Fruit fly (Drosophila melanogaster) whole organism, wandering third instar larva: ENCODE measurements around the gene Agpat1.

ENCODE experiments used
- Dif ChIP-seq: fragments of 200-275, 200-300 bp; sonication (Bioruptor generic); optimal IDR thresholded peaks from 2 replicates; lab custom pipeline; 2018; ENCODE audit warnings: missing biosample characterization, missing genetic modification characterization; ENCODE audit not compliant: partially characterized antibody
- Jra ChIP-seq: sonication (Bioruptor generic); optimal IDR thresholded peaks from 2 replicates; lab custom pipeline; 2016; ENCODE audit warnings: missing biosample characterization, missing genetic modification characterization
- Myc ChIP-seq: fragments of >200 bp; optimal IDR thresholded peaks from 2 replicates; lab custom pipeline; 2017
- OdsH ChIP-seq: fragments of 200-800 bp; sonication (Bioruptor generic); optimal IDR thresholded peaks from 2 replicates; lab custom pipeline; 2016; ENCODE audit warnings: missing biosample characterization, mild to moderate bottlenecking, missing genetic modification characterization
- usp ChIP-seq: fragments of >200 bp; optimal IDR thresholded peaks from 2 replicates; lab custom pipeline; 2017; ENCODE audit warnings: missing biosample characterization, missing genetic modification characterization

dm6 chrX:12784690-12785441 lies 19.8 kb downstream of the Agpat1 start, which contains the start of gene CG32647:
- no peak for TF ChIP-seq usp (GFP tag; lab: Kevin White, UChicago)
- no peak for TF ChIP-seq OdsH (GFP tag; lab: Kevin White, UChicago)
- no peak for TF ChIP-seq Myc (lab: Kevin White, UChicago)
- no peak for TF ChIP-seq Jra
- no peak for TF ChIP-seq Dif (GFP tag; lab: Kevin White, UChicago)
